Worm (Caenorhabditis elegans): ENCODE measurements around the gene mdt-15.

ce11 chrIII:5823617-5824016 lies 9.9 kb downstream of the mdt-15 start, which contains the start of gene R12B2.8:
- TF ChIP-seq ztf-11 (tag; optimal IDR thresholded peaks at IDR 0.05) (no peak), mep-1 (tag; optimal IDR thresholded peaks at IDR 0.05) (no peak), nhr-25 (tag; optimal IDR thresholded peaks at IDR 0.05; ENCODE audit: borderline replicate concordance, insufficient read depth) (no peak), snpc-4 (tag; optimal IDR thresholded peaks at IDR 0.05) (no peak), pqm-1 (tag; optimal IDR thresholded peaks at IDR 0.05) (no peak), hlh-11 (tag; optimal IDR thresholded peaks at IDR 0.05) (no peak), nhr-77 (tag; optimal IDR thresholded peaks at IDR 0.05) (no peak), ces-1 (GFP tag; optimal IDR thresholded peaks at IDR 0.05) (no peak), egl-27 (tag; optimal IDR thresholded peaks at IDR 0.05) (no peak)

All from whole organism, L4 larva.